Worm (Caenorhabditis elegans) whole organism, L1 larva: ENCODE results near the gene W10C6.2.
A peak's percentile ranks its signal among the peaks of the same experiment; 100 is the strongest.

ENCODE experiments used
- aha-1 ChIP-seq: fragments of 150-350 bp; optimal IDR thresholded peaks from 2 replicates; lab custom pipeline; 2014; ENCODE audit warnings: missing biosample characterization, missing genetic modification characterization
- fos-1 ChIP-seq: fragments of 150-350 bp; optimal IDR thresholded peaks from 2 replicates; lab custom pipeline; 2014; ENCODE audit warnings: missing biosample characterization, missing genetic modification characterization
- jun-1 ChIP-seq: fragments of 150-350 bp; optimal IDR thresholded peaks from 2 replicates; lab custom pipeline; 2014; ENCODE audit warnings: missing biosample characterization, missing genetic modification reagents, missing genetic modification characterization
- mep-1 ChIP-seq: fragments of 150-350 bp; optimal IDR thresholded peaks from 2 replicates; lab custom pipeline; 2014; ENCODE audit warnings: missing biosample characterization, missing genetic modification characterization
- ztf-11 ChIP-seq, 2 experiments: sonication (generic microtip); optimal IDR thresholded peaks; 2 replicates each; lab custom pipeline; 2016 to 2017; ENCODE audit warnings: missing genetic modification characterization in 2 of 2, missing biosample characterization in 1 of 2, missing compliant biosample characterization in 1 of 2

ce11 chrII:11097154-11097887 lies 24.4 kb downstream of the W10C6.2 start, which contains the start of the genes rpl-36.A and nuo-1:
- TF ChIP-seq aha-1 (tag; lab: Kevin White, UChicago), result no peak
- TF ChIP-seq jun-1, result peak; percentile 69
- peak in 1 of 2 experiments; percentile 25 for TF ChIP-seq ztf-11 (tag; optimal IDR thresholded peaks at IDR 0.05; lab: Kevin White, UChicago)
- TF ChIP-seq mep-1, result peak; percentile 89
- peak; percentile 73 for TF ChIP-seq fos-1
